Worm (Caenorhabditis elegans) whole organism, L2 larva: ENCODE results near the gene K08F9.4.

ENCODE experiments used
- ama-1 ChIP-seq: fragments of 150-350 bp; optimal IDR thresholded peaks from 2 replicates; lab custom pipeline; 2018; ENCODE audit warnings: inconsistent platforms
- gmeb-1 ChIP-seq: fragments of 150-350 bp; optimal IDR thresholded peaks from 2 replicates; lab custom pipeline; 2014; ENCODE audit warnings: missing biosample characterization, missing genetic modification characterization
- lsy-2 ChIP-seq, 2 experiments: fragments of 150-350 bp in 1 of 2; sonication (generic microtip) in 1 of 2; optimal IDR thresholded peaks; 2 replicates each; lab custom pipeline; 2014 to 2017; ENCODE audit warnings: missing biosample characterization in 2 of 2, missing genetic modification characterization in 2 of 2
- sem-4 ChIP-seq: fragments of 150-350 bp; optimal IDR thresholded peaks from 2 replicates; lab custom pipeline; 2014; ENCODE audit warnings: missing biosample characterization, missing genetic modification reagents, missing genetic modification characterization
- unc-55 ChIP-seq: fragments of 150-350 bp; sonication (generic microtip); optimal IDR thresholded peaks from 3 replicates; lab custom pipeline; 2014; ENCODE audit warnings: missing biosample characterization, missing genetic modification reagents, missing genetic modification characterization
- unc-62 ChIP-seq: fragments of 150-350 bp; optimal IDR thresholded peaks from 2 replicates; lab custom pipeline; 2014; ENCODE audit warnings: missing biosample characterization, missing genetic modification reagents, missing genetic modification characterization

ce11 chrV:15113992-15114391, 29.8 kb upstream of the K08F9.4 start, which contains the start of gene T01G5.6:
- no peak for TF ChIP-seq unc-62
- TF ChIP-seq sem-4 (tag; lab: Kevin White, UChicago) = no peak
- TF ChIP-seq unc-55 (GFP tag; lab: Kevin White, UChicago) = no peak
- TF ChIP-seq ama-1 (lab: Kevin White, UChicago) = no peak
- no peak for TF ChIP-seq gmeb-1 (tag; lab: Kevin White, UChicago)
- TF ChIP-seq lsy-2 (tag; optimal IDR thresholded peaks at IDR 0.05; lab: Kevin White, UChicago) = no peak
